Worm (Caenorhabditis elegans) whole organism, L4 larva: ENCODE results near the gene fbxa-199.

ENCODE experiments used
- ama-1 ChIP-seq: fragments of 150-350 bp; optimal IDR thresholded peaks from 2 replicates; lab custom pipeline; 2014; ENCODE audit warnings: inconsistent platforms, mixed read lengths
- daf-12 ChIP-seq: fragments of 150-350 bp; optimal IDR thresholded peaks from 2 replicates; lab custom pipeline; 2014; ENCODE audit warnings: missing biosample characterization, missing genetic modification reagents, missing genetic modification characterization
- lin-15B ChIP-seq: fragments of 150-350 bp; sonication (generic microtip); optimal IDR thresholded peaks from 3 replicates; lab custom pipeline; 2014; ENCODE audit warnings: missing biosample characterization, missing genetic modification characterization
- nhr-42 ChIP-seq: fragments of 200-800 bp; sonication (Bioruptor generic); IDR thresholded peaks from 2 replicates; pipeline ENCODE4 v1.3.6; 2022; ENCODE audit warnings: missing genetic modification characterization, missing compliant biosample characterization
- zip-2 ChIP-seq: fragments of 150-350 bp; optimal IDR thresholded peaks from 2 replicates; lab custom pipeline; 2014; ENCODE audit warnings: missing biosample characterization, missing genetic modification characterization

DNA sequence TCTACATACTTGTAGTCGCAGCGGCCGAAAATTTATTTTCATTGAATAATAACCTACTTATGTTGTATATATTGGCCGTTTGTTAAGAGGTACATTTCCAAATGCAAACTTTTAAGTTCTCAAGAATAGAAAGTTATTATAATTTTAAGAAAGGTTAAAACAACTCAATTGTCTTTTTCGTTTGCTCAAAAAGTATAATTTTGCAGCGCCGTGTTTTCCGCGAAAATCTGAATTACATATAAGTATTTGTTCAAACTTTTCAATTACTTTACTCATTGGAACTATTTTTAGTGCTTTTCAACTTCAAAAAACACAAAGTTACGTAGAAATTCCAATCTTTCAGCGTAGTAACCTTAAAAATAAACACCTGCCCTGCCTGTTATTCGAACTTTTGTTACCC is 46.8 kb upstream of the fbxa-199 start, which contains the start of gene srh-239:
- TF ChIP-seq lin-15B (tag; lab: Kevin White, UChicago) (no peak), nhr-42 (GFP tag; lab: Robert Waterston, UW) (no peak), zip-2 (tag; lab: Kevin White, UChicago) (no peak), daf-12 (tag; lab: Kevin White, UChicago) (no peak), ama-1 (lab: Kevin White, UChicago) (no peak)
